Worm (Caenorhabditis elegans) whole organism, L3 larva: ENCODE results near the gene ugt-64.

Source experiments
- ama-1 ChIP-seq: fragments of 150-350 bp; optimal IDR thresholded peaks from 2 replicates; lab custom pipeline; 2018
- ceh-28 ChIP-seq: fragments of 150-350 bp; optimal IDR thresholded peaks from 2 replicates; lab custom pipeline; 2014; ENCODE audit warnings: missing biosample characterization, missing genetic modification reagents, missing genetic modification characterization
- egl-5 ChIP-seq: fragments of 150-350 bp; optimal IDR thresholded peaks from 2 replicates; lab custom pipeline; 2017; ENCODE audit warnings: missing biosample characterization, missing genetic modification reagents, missing genetic modification characterization, inconsistent platforms
- eor-1 ChIP-seq, 2 experiments: fragments of 150-350 bp; optimal IDR thresholded peaks; 2 replicates each; lab custom pipeline; 2014 to 2018; ENCODE audit warnings: missing biosample characterization in 2 of 2, missing genetic modification characterization in 2 of 2
- fkh-2 ChIP-seq: fragments of 150-350 bp; optimal IDR thresholded peaks from 2 replicates; lab custom pipeline; 2014; ENCODE audit warnings: missing biosample characterization, missing genetic modification reagents, missing genetic modification characterization
- hmg-11 ChIP-seq: sonication (generic microtip); optimal IDR thresholded peaks from 2 replicates; lab custom pipeline; 2016; ENCODE audit warnings: missing genetic modification characterization, missing compliant biosample characterization
- jun-1 ChIP-seq: fragments of 150-350 bp; optimal IDR thresholded peaks from 2 replicates; lab custom pipeline; 2014; ENCODE audit warnings: missing biosample characterization, missing genetic modification reagents, missing genetic modification characterization
- lin-39 ChIP-seq: fragments of 150-350 bp; optimal IDR thresholded peaks from 2 replicates; lab custom pipeline; 2018; ENCODE audit warnings: missing biosample characterization, missing genetic modification reagents, missing genetic modification characterization
- nhr-25 ChIP-seq: sonication (generic microtip); optimal IDR thresholded peaks from 2 replicates; lab custom pipeline; 2017; ENCODE audit warnings: missing biosample characterization, missing genetic modification characterization
- nhr-43 ChIP-seq: sonication (generic microtip); optimal IDR thresholded peaks from 2 replicates; lab custom pipeline; 2016; ENCODE audit warnings: mild to moderate bottlenecking, missing genetic modification characterization, missing compliant biosample characterization; ENCODE audit not compliant: poor library complexity, severe bottlenecking
- nhr-67 ChIP-seq: fragments of 150-350 bp; optimal IDR thresholded peaks from 2 replicates; lab custom pipeline; 2014; ENCODE audit warnings: missing biosample characterization, missing genetic modification characterization
- skn-1 ChIP-seq: fragments of 150-350 bp; optimal IDR thresholded peaks from 2 replicates; lab custom pipeline; 2014; ENCODE audit warnings: missing biosample characterization, missing genetic modification characterization
- tbx-2 ChIP-seq: sonication (generic microtip); optimal IDR thresholded peaks from 2 replicates; lab custom pipeline; 2016; ENCODE audit warnings: mild to moderate bottlenecking, missing genetic modification characterization, missing compliant biosample characterization
- unc-39 ChIP-seq: sonication (generic microtip); optimal IDR thresholded peaks from 4 replicates; lab custom pipeline; 2017; ENCODE audit warnings: missing biosample characterization, missing genetic modification characterization
- unc-62 ChIP-seq: fragments of 150-350 bp; sonication (generic microtip); optimal IDR thresholded peaks from 4 replicates; lab custom pipeline; 2014; ENCODE audit warnings: missing biosample characterization, missing genetic modification reagents, missing genetic modification characterization

Gene ugt-64

ce11 chrV:3455135-3455747, 50.9 kb downstream of the ugt-64 start:
- TF ChIP-seq jun-1 (tag; lab: Kevin White, UChicago) (no peak), nhr-25 (tag; lab: Kevin White, UChicago) (no peak), eor-1 (tag; optimal IDR thresholded peaks at IDR 0.05; lab: Kevin White, UChicago) (no peak), nhr-67 (tag; lab: Kevin White, UChicago) (no peak), hmg-11 (tag; lab: Kevin White, UChicago) (no peak), tbx-2 (no peak), skn-1 (tag; lab: Kevin White, UChicago) (no peak), unc-39 (tag; lab: Kevin White, UChicago) (no peak), ceh-28 (tag; lab: Kevin White, UChicago) (no peak), nhr-43 (tag; lab: Kevin White, UChicago) (no peak), unc-62 (GFP tag; lab: Kevin White, UChicago) (no peak), ama-1 (lab: Kevin White, UChicago) (no peak), fkh-2 (no peak)
- TF ChIP-seq, all 47 proteins: peak for 0

ce11 chrV:3454620-3455019, 51.5 kb downstream of the ugt-64 start:
- TF ChIP-seq egl-5 (tag; lab: Kevin White, UChicago) (no peak), skn-1 (tag; lab: Kevin White, UChicago) (no peak), lin-39 (tag; lab: Kevin White, UChicago) (peak; percentile 22)
